Fruit fly (Drosophila melanogaster): Measurements from ENCODE around the gene CG18577.

Gene CG18577

dm6 chr3R:11160907-11161306, 35.0 kb upstream of the CG18577 start, which contains the start of gene CG4757:
CG4757 (plus strand) TSS chr3R:11161207.
- TF ChIP-seq dsf (GFP tag; optimal IDR thresholded peaks at IDR 0.05; ENCODE audit: borderline replicate concordance) (no peak), GATAd (GFP tag; optimal IDR thresholded peaks at IDR 0.05) (no peak), Vsx2 (GFP tag; optimal IDR thresholded peaks at IDR 0.05; ENCODE audit: partially characterized antibody) (no peak), Hr83 (GFP tag; optimal IDR thresholded peaks at IDR 0.05; ENCODE audit: poor library complexity, severe bottlenecking) (no peak), h (GFP tag; optimal IDR thresholded peaks at IDR 0.05) (no peak)

dm6 chr3R:11165974-11166373, 29.9 kb upstream of the CG18577 start, which contains the start of gene Ugt35E1:
Ugt35E1 (minus strand) TSS chr3R:11166074.
- TF ChIP-seq Jra (GFP tag; optimal IDR thresholded peaks at IDR 0.05), result no peak
- TF ChIP-seq Hr83 (GFP tag; optimal IDR thresholded peaks at IDR 0.05; ENCODE audit: poor library complexity, severe bottlenecking), result no peak
- no peak for TF ChIP-seq Rel (GFP tag; optimal IDR thresholded peaks at IDR 0.05)
- no peak for TF ChIP-seq Rel (tag; optimal IDR thresholded peaks at IDR 0.05)
- TF ChIP-seq h (GFP tag; optimal IDR thresholded peaks at IDR 0.05), result no peak
- no peak for TF ChIP-seq dl (GFP tag; optimal IDR thresholded peaks at IDR 0.05; ENCODE audit: insufficient read depth in 1 of 2, partially characterized antibody in 2 of 2)
- TF ChIP-seq sage (GFP tag; optimal IDR thresholded peaks at IDR 0.05), result no peak
- TF ChIP-seq Vsx2 (GFP tag; optimal IDR thresholded peaks at IDR 0.05; ENCODE audit: partially characterized antibody), result no peak
- TF ChIP-seq Dfd (GFP tag; optimal IDR thresholded peaks at IDR 0.05), result no peak
- no peak for TF ChIP-seq psq (GFP tag; optimal IDR thresholded peaks at IDR 0.05)
- no peak for TF ChIP-seq br (GFP tag; optimal IDR thresholded peaks at IDR 0.05)
- TF ChIP-seq Dif (GFP tag; optimal IDR thresholded peaks at IDR 0.05; ENCODE audit: partially characterized antibody), result no peak
- no peak for TF ChIP-seq Sp1 (GFP tag; optimal IDR thresholded peaks at IDR 0.05)
- no peak for TF ChIP-seq CG9705 (GFP tag; optimal IDR thresholded peaks at IDR 0.05)
- no peak for TF ChIP-seq sv (GFP tag; optimal IDR thresholded peaks at IDR 0.05)
- no peak for TF ChIP-seq CG32264 (GFP tag; optimal IDR thresholded peaks at IDR 0.05)
- no peak for TF ChIP-seq lola (GFP tag; optimal IDR thresholded peaks at IDR 0.05)

dm6 chr3R:11167931-11168465, 27.9 kb upstream of the CG18577 start, which contains the start of gene Ugt35E2:
Ugt35E2 (minus strand) TSS chr3R:11167981.
- no peak for TF ChIP-seq br (GFP tag; optimal IDR thresholded peaks at IDR 0.05)
- TF ChIP-seq N (GFP tag; optimal IDR thresholded peaks at IDR 0.05), result no peak
- TF ChIP-seq h (GFP tag; optimal IDR thresholded peaks at IDR 0.05), result no peak
- no peak for TF ChIP-seq Jra (GFP tag; optimal IDR thresholded peaks at IDR 0.05)
- no peak for TF ChIP-seq GATAd (GFP tag; optimal IDR thresholded peaks at IDR 0.05)
- TF ChIP-seq HLH106 (tag; optimal IDR thresholded peaks at IDR 0.05), result no peak
- TF ChIP-seq pan (optimal IDR thresholded peaks at IDR 0.05), result no peak
- no peak for TF ChIP-seq Hr78 (GFP tag; optimal IDR thresholded peaks at IDR 0.05)
- no peak for TF ChIP-seq dsf (GFP tag; optimal IDR thresholded peaks at IDR 0.05; ENCODE audit: borderline replicate concordance)
- TF ChIP-seq jim (GFP tag; optimal IDR thresholded peaks at IDR 0.05), result no peak
- TF ChIP-seq Myc (optimal IDR thresholded peaks at IDR 0.05), result no peak
- TF ChIP-seq foxo (GFP tag; optimal IDR thresholded peaks at IDR 0.05), result no peak
- TF ChIP-seq OdsH (GFP tag; optimal IDR thresholded peaks at IDR 0.05), result no peak
- TF ChIP-seq Hnf4 (GFP tag; optimal IDR thresholded peaks at IDR 0.05), result no peak
- TF ChIP-seq Sp1 (GFP tag; optimal IDR thresholded peaks at IDR 0.05), result no peak
- no peak for TF ChIP-seq dl (GFP tag; optimal IDR thresholded peaks at IDR 0.05; ENCODE audit: insufficient read depth in 1 of 2, partially characterized antibody in 2 of 2)
- TF ChIP-seq Hr83 (GFP tag; optimal IDR thresholded peaks at IDR 0.05; ENCODE audit: poor library complexity, severe bottlenecking), result no peak

- TF ChIP-seq GATAd (GFP tag; optimal IDR thresholded peaks at IDR 0.05), result no peak
- no peak for TF ChIP-seq rgr (GFP tag; optimal IDR thresholded peaks at IDR 0.05)
- no peak for TF ChIP-seq pan (optimal IDR thresholded peaks at IDR 0.05)
- TF ChIP-seq jim (GFP tag; optimal IDR thresholded peaks at IDR 0.05), result no peak
Observed at dm6 chr3R:11170146-11170545, 25.7 kb upstream of the CG18577 start, which contains the start of gene Ugt35B1. Ugt35B1 (minus strand) TSS chr3R:11170246.

- TF ChIP-seq dl (GFP tag; optimal IDR thresholded peaks at IDR 0.05; ENCODE audit: insufficient read depth in 1 of 2, partially characterized antibody in 2 of 2) (peak in 1 of 2 experiments; percentile 28), Hr78 (GFP tag; optimal IDR thresholded peaks at IDR 0.05) (no peak), Dif (GFP tag; optimal IDR thresholded peaks at IDR 0.05; ENCODE audit: partially characterized antibody) (peak; percentile 16), brk (GFP tag; optimal IDR thresholded peaks at IDR 0.05) (peak; percentile 17), Vsx2 (GFP tag; optimal IDR thresholded peaks at IDR 0.05; ENCODE audit: partially characterized antibody) (peak; percentile 94), Sp1 (GFP tag; optimal IDR thresholded peaks at IDR 0.05) (no peak), Abd-B (GFP tag; optimal IDR thresholded peaks at IDR 0.05) (no peak)
Observed at dm6 chr3R:11172460-11173168, 23.3 kb upstream of the CG18577 start, which contains the start of gene Ugt35A1. Ugt35A1 (minus strand) TSS chr3R:11172664.

All from whole organism, wandering third instar larva.